Worm (Caenorhabditis elegans) whole organism, L1 larva: Measurements from ENCODE around the gene irld-63.

Experiments
- C04F5.9 ChIP-seq: sonication (generic microtip); optimal IDR thresholded peaks from 2 replicates; lab custom pipeline; 2016; ENCODE audit warnings: missing genetic modification characterization, missing compliant biosample characterization
- C34B4.2 ChIP-seq: sonication (generic microtip); optimal IDR thresholded peaks from 2 replicates; lab custom pipeline; 2017; ENCODE audit warnings: mild to moderate bottlenecking, missing genetic modification characterization, missing compliant biosample characterization
- alr-1 ChIP-seq: fragments of 200-800 bp; sonication (Bioruptor generic); optimal IDR thresholded peaks from 2 replicates; lab custom pipeline; 2018; ENCODE audit warnings: borderline replicate concordance, mild to moderate bottlenecking, missing genetic modification characterization, missing compliant biosample characterization
- ceh-63 ChIP-seq: fragments of 200-800 bp; sonication (Bioruptor generic); optimal IDR thresholded peaks from 2 replicates; lab custom pipeline; 2018; ENCODE audit warnings: mild to moderate bottlenecking, missing genetic modification characterization, missing compliant biosample characterization
- ceh-8 ChIP-seq: fragments of 200-800 bp; sonication (Bioruptor generic); optimal IDR thresholded peaks from 2 replicates; lab custom pipeline; 2018; ENCODE audit warnings: mild to moderate bottlenecking, missing genetic modification characterization, moderate library complexity, missing compliant biosample characterization
- ces-1 ChIP-seq: fragments of 150-350 bp; optimal IDR thresholded peaks from 2 replicates; lab custom pipeline; 2014; ENCODE audit warnings: missing biosample characterization, missing genetic modification reagents, missing genetic modification characterization
- dpl-1 ChIP-seq, 3 experiments: fragments of 150-350 bp in 2 of 3; sonication (generic microtip) in 1 of 3; optimal IDR thresholded peaks; 2 replicates each; lab custom pipeline; 2014 to 2017; ENCODE audit warnings: missing biosample characterization in 3 of 3, missing genetic modification characterization in 3 of 3, missing genetic modification reagents in 3 of 3
- efl-1 ChIP-seq, 4 experiments: fragments of 150-350 bp; optimal IDR thresholded peaks in 3 of 4; peaks in 1 of 4; 1 replicate in 1 of 4; 2 replicates in 3 of 4; lab custom pipeline; 2014; ENCODE audit warnings: missing biosample characterization in 2 of 4, missing genetic modification characterization in 2 of 4, missing genetic modification reagents in 2 of 4
- egl-13 ChIP-seq: sonication (generic microtip); optimal IDR thresholded peaks from 2 replicates; lab custom pipeline; 2016; ENCODE audit warnings: missing genotype, missing genetic modification reagents, missing genetic modification characterization, missing compliant biosample characterization
- egl-27 ChIP-seq, 2 experiments: fragments of 150-350 bp in 1 of 2; sonication (generic microtip); optimal IDR thresholded peaks; 3 replicates each; lab custom pipeline; 2017 to 2018; ENCODE audit warnings: missing biosample characterization in 2 of 2, missing genetic modification characterization in 2 of 2, missing genetic modification reagents in 2 of 2
- fkh-10 ChIP-seq: sonication (generic microtip); optimal IDR thresholded peaks from 2 replicates; lab custom pipeline; 2017; ENCODE audit warnings: missing biosample characterization, missing genetic modification reagents, missing genetic modification characterization
- fkh-8 ChIP-seq: sonication (generic microtip); optimal IDR thresholded peaks from 2 replicates; lab custom pipeline; 2016; ENCODE audit warnings: mild to moderate bottlenecking, missing genetic modification characterization, missing compliant biosample characterization
- grh-1 ChIP-seq: fragments of 200-800 bp; sonication (Bioruptor generic); IDR thresholded peaks from 2 replicates; pipeline ENCODE4 v1.3.6; 2022; ENCODE audit warnings: missing genetic modification reagents, missing genetic modification characterization, missing compliant biosample characterization
- irx-1 ChIP-seq: sonication (generic microtip); optimal IDR thresholded peaks from 2 replicates; lab custom pipeline; 2016; ENCODE audit warnings: missing genetic modification characterization, missing compliant biosample characterization
- lin-13 ChIP-seq: fragments of 150-350 bp; optimal IDR thresholded peaks from 2 replicates; lab custom pipeline; 2014; ENCODE audit warnings: missing biosample characterization, missing genetic modification reagents, missing genetic modification characterization
- lsy-2 ChIP-seq, 2 experiments: fragments of 150-350 bp; optimal IDR thresholded peaks; 2 replicates each; lab custom pipeline; 2014; ENCODE audit warnings: missing biosample characterization in 2 of 2, missing genetic modification characterization in 2 of 2
- mdl-1 ChIP-seq, 2 experiments: fragments of 150-350 bp; optimal IDR thresholded peaks; 2 replicates each; lab custom pipeline; 2014 to 2017; ENCODE audit warnings: missing biosample characterization in 2 of 2, missing genetic modification characterization in 2 of 2, inconsistent platforms in 1 of 2
- nhr-12 ChIP-seq: sonication (generic microtip); optimal IDR thresholded peaks from 2 replicates; lab custom pipeline; 2017; ENCODE audit warnings: missing biosample characterization, missing genetic modification characterization
- nhr-19 ChIP-seq: fragments of 200-800 bp; sonication (Bioruptor generic); conservative IDR thresholded peaks from 2 replicates; pipeline ENCODE4 v1.3.6; 2022; ENCODE audit warnings: missing genetic modification characterization, missing compliant biosample characterization
- nhr-47 ChIP-seq: sonication (generic microtip); optimal IDR thresholded peaks from 2 replicates; lab custom pipeline; 2016; ENCODE audit warnings: mild to moderate bottlenecking, missing genetic modification characterization, moderate library complexity, missing compliant biosample characterization
- nhr-71 ChIP-seq: sonication (generic microtip); optimal IDR thresholded peaks from 2 replicates; lab custom pipeline; 2016; ENCODE audit warnings: mild to moderate bottlenecking, missing genetic modification characterization, moderate library complexity, missing compliant biosample characterization
- nhr-84 ChIP-seq: sonication (generic microtip); optimal IDR thresholded peaks from 2 replicates; lab custom pipeline; 2017; ENCODE audit warnings: missing biosample characterization, missing genetic modification characterization
- nhr-85 ChIP-seq: sonication (generic microtip); peaks from one replicate; lab custom pipeline; 2016; ENCODE audit warnings: missing genetic modification characterization, inconsistent platforms, missing compliant biosample characterization
- pqm-1 ChIP-seq: sonication (generic microtip); optimal IDR thresholded peaks from 3 replicates; lab custom pipeline; 2017; ENCODE audit warnings: missing biosample characterization, missing genetic modification characterization
- skn-1 ChIP-seq: fragments of 150-350 bp; optimal IDR thresholded peaks from 2 replicates; lab custom pipeline; 2014; ENCODE audit warnings: missing biosample characterization, missing genetic modification characterization
- snu-23 ChIP-seq: sonication (generic microtip); optimal IDR thresholded peaks from 2 replicates; lab custom pipeline; 2016; ENCODE audit warnings: missing genetic modification characterization, missing compliant biosample characterization
- sox-4 ChIP-seq: sonication (generic microtip); optimal IDR thresholded peaks from 2 replicates; lab custom pipeline; 2016; ENCODE audit warnings: missing genetic modification characterization, missing compliant biosample characterization
- sptf-1 ChIP-seq: fragments of 150-350 bp; optimal IDR thresholded peaks from 2 replicates; lab custom pipeline; 2014; ENCODE audit warnings: missing biosample characterization, missing genetic modification characterization
- swsn-7 ChIP-seq: sonication (generic microtip); optimal IDR thresholded peaks from 2 replicates; lab custom pipeline; 2016; ENCODE audit warnings: missing genetic modification characterization, missing compliant biosample characterization
- tbx-2 ChIP-seq: sonication (generic microtip); optimal IDR thresholded peaks from 2 replicates; lab custom pipeline; 2016; ENCODE audit warnings: missing genetic modification characterization, missing compliant biosample characterization
- tlp-1 ChIP-seq: fragments of 150-350 bp; optimal IDR thresholded peaks from 2 replicates; lab custom pipeline; 2014; ENCODE audit warnings: missing biosample characterization, missing genetic modification characterization
- unc-130 ChIP-seq: fragments of 150-350 bp; optimal IDR thresholded peaks from 2 replicates; lab custom pipeline; 2017; ENCODE audit warnings: missing biosample characterization, missing genetic modification characterization, inconsistent platforms
- vab-15 ChIP-seq: sonication (generic microtip); optimal IDR thresholded peaks from 2 replicates; lab custom pipeline; 2017; ENCODE audit warnings: missing genotype, mild to moderate bottlenecking, missing genetic modification characterization, missing compliant biosample characterization
- xbp-1 ChIP-seq: sonication (generic microtip); optimal IDR thresholded peaks from 2 replicates; lab custom pipeline; 2016; ENCODE audit warnings: missing genetic modification characterization, missing compliant biosample characterization
- zag-1 ChIP-seq: fragments of 150-350 bp; optimal IDR thresholded peaks from 2 replicates; lab custom pipeline; 2014; ENCODE audit warnings: missing biosample characterization, missing genetic modification characterization

Gene irld-63

ce11 chrII:2930499-2930898, at the start of gene irld-63, which contains the start of gene irld-64:
Gene irld-63 (plus strand): TSS chrII:2930728.
Gene irld-64 (minus strand): TSS chrII:2930599.
- TF ChIP-seq mdl-1 (tag; optimal IDR thresholded peaks at IDR 0.05; lab: Kevin White, UChicago) (no peak), C34B4.2 (tag; lab: Kevin White, UChicago) (no peak), xbp-1 (tag; lab: Kevin White, UChicago) (no peak), nhr-85 (tag; lab: Kevin White, UChicago) (no peak), sptf-1 (tag; lab: Kevin White, UChicago) (no peak), egl-27 (tag; optimal IDR thresholded peaks at IDR 0.05; lab: Kevin White, UChicago) (no peak), skn-1 (tag; lab: Kevin White, UChicago) (no peak), tbx-2 (no peak), unc-130 (tag; lab: Kevin White, UChicago) (no peak), fkh-8 (tag; lab: Kevin White, UChicago) (no peak), efl-1 (optimal IDR thresholded peaks at IDR 0.05; lab: Kevin White, UChicago) (no peak), efl-1 (GFP tag; optimal IDR thresholded peaks at IDR 0.05 in 1 of 2; lab: Kevin White, UChicago) (no peak), nhr-47 (tag; lab: Kevin White, UChicago) (no peak), nhr-19 (GFP tag; lab: Robert Waterston, UW) (no peak), tlp-1 (tag; lab: Kevin White, UChicago) (no peak), lsy-2 (tag; optimal IDR thresholded peaks at IDR 0.05; lab: Kevin White, UChicago) (no peak), zag-1 (no peak), pqm-1 (tag; lab: Kevin White, UChicago) (no peak), ceh-8 (GFP tag; lab: Kevin White, UChicago) (no peak), sox-4 (tag; lab: Kevin White, UChicago) (no peak), nhr-71 (no peak)

- TF ChIP-seq sptf-1 (tag; lab: Kevin White, UChicago) = no peak
- peak; percentile 16 for TF ChIP-seq lin-13 (GFP tag; lab: Kevin White, UChicago)
Observed at ce11 chrII:2881088-2881487, 49.4 kb upstream of the irld-63 start.

- TF ChIP-seq dpl-1 (GFP tag; optimal IDR thresholded peaks at IDR 0.05; lab: Kevin White, UChicago) (no peak), ces-1 (GFP tag; lab: Kevin White, UChicago) (no peak), grh-1 (GFP tag; lab: Robert Waterston, UW) (no peak), zag-1 (no peak), C04F5.9 (tag; lab: Kevin White, UChicago) (no peak), irx-1 (tag; lab: Kevin White, UChicago) (no peak), mdl-1 (tag; optimal IDR thresholded peaks at IDR 0.05; lab: Kevin White, UChicago) (no peak), fkh-10 (GFP tag; lab: Kevin White, UChicago) (no peak), egl-13 (tag; lab: Kevin White, UChicago) (no peak), nhr-84 (tag; lab: Kevin White, UChicago) (no peak), xbp-1 (tag; lab: Kevin White, UChicago) (no peak), vab-15 (tag; lab: Kevin White, UChicago) (no peak), swsn-7 (tag; lab: Kevin White, UChicago) (no peak), alr-1 (tag; lab: Kevin White, UChicago) (no peak), nhr-85 (tag; lab: Kevin White, UChicago) (no peak), snu-23 (GFP tag; lab: Kevin White, UChicago) (no peak), ceh-63 (GFP tag; lab: Kevin White, UChicago) (no peak), nhr-12 (tag; lab: Kevin White, UChicago) (no peak)
Observed at ce11 chrII:2884810-2885209, 45.7 kb upstream of the irld-63 start, which contains the start of gene pigw-1. Gene pigw-1 (minus strand): TSS chrII:2884910.
